Worm (Caenorhabditis elegans) whole organism, L1 larva: ENCODE results near the gene VF13D12L.3.
A peak's percentile ranks its signal among the peaks of the same experiment; 100 is the strongest.

Source experiments
- C16A3.4 ChIP-seq: fragments of 150-350 bp; optimal IDR thresholded peaks from 2 replicates; lab custom pipeline; 2014; ENCODE audit warnings: missing biosample characterization, missing genetic modification characterization
- Y116A8C.19 ChIP-seq: sonication (generic microtip); optimal IDR thresholded peaks from 2 replicates; lab custom pipeline; 2016; ENCODE audit warnings: missing compliant biosample characterization, missing genetic modification characterization, borderline replicate concordance
- aha-1 ChIP-seq: fragments of 150-350 bp; optimal IDR thresholded peaks from 2 replicates; lab custom pipeline; 2014; ENCODE audit warnings: missing biosample characterization, missing genetic modification characterization
- aly-2 ChIP-seq: fragments of 150-350 bp; optimal IDR thresholded peaks from 2 replicates; lab custom pipeline; 2014; ENCODE audit warnings: missing biosample characterization, missing genetic modification characterization
- ama-1 ChIP-seq: fragments of 150-350 bp; optimal IDR thresholded peaks from 2 replicates; lab custom pipeline; 2014
- ceh-82 ChIP-seq, 3 experiments: fragments of 150-350 bp in 1 of 3; sonication (generic microtip) in 2 of 3; optimal IDR thresholded peaks; 2 replicates each; lab custom pipeline; 2014 to 2017; ENCODE audit warnings: missing biosample characterization in 3 of 3, missing genetic modification characterization in 3 of 3
- ceh-88 ChIP-seq: fragments of 200-800 bp; sonication (Bioruptor generic); IDR thresholded peaks from 2 replicates; pipeline ENCODE4 v1.3.6; 2022; ENCODE audit warnings: missing genetic modification characterization, missing compliant biosample characterization
- ces-1 ChIP-seq: fragments of 150-350 bp; optimal IDR thresholded peaks from 2 replicates; lab custom pipeline; 2014; ENCODE audit warnings: missing biosample characterization, missing genetic modification reagents, missing genetic modification characterization
- efl-1 ChIP-seq, 4 experiments: fragments of 150-350 bp; optimal IDR thresholded peaks in 3 of 4; peaks in 1 of 4; 1 replicate in 1 of 4; 2 replicates in 3 of 4; lab custom pipeline; 2014; ENCODE audit warnings: missing biosample characterization in 2 of 4, missing genetic modification characterization in 2 of 4, missing genetic modification reagents in 2 of 4
- efl-3 ChIP-seq: fragments of 200-800 bp; sonication (Bioruptor generic); optimal IDR thresholded peaks from 2 replicates; lab custom pipeline; 2018; ENCODE audit warnings: mild to moderate bottlenecking, missing genetic modification characterization, missing compliant biosample characterization
- egl-27 ChIP-seq, 2 experiments: fragments of 150-350 bp in 1 of 2; sonication (generic microtip); optimal IDR thresholded peaks; 3 replicates each; lab custom pipeline; 2017 to 2018; ENCODE audit warnings: missing biosample characterization in 2 of 2, missing genetic modification characterization in 2 of 2, missing genetic modification reagents in 2 of 2
- elt-2 ChIP-seq: sonication (generic microtip); optimal IDR thresholded peaks from 2 replicates; lab custom pipeline; 2016; ENCODE audit warnings: missing genetic modification characterization, mild to moderate bottlenecking, inconsistent platforms, missing compliant biosample characterization, missing genetic modification reagents
- fkh-4 ChIP-seq: sonication (generic microtip); optimal IDR thresholded peaks from 2 replicates; lab custom pipeline; 2016; ENCODE audit warnings: missing compliant biosample characterization, missing genetic modification characterization, borderline replicate concordance
- jun-1 ChIP-seq: fragments of 150-350 bp; optimal IDR thresholded peaks from 2 replicates; lab custom pipeline; 2014; ENCODE audit warnings: missing biosample characterization, missing genetic modification reagents, missing genetic modification characterization
- lin-39 ChIP-seq: fragments of 150-350 bp; optimal IDR thresholded peaks from 2 replicates; lab custom pipeline; 2014; ENCODE audit warnings: missing biosample characterization, missing genetic modification reagents, missing genetic modification characterization
- lir-3 ChIP-seq: sonication (generic microtip); optimal IDR thresholded peaks from 2 replicates; lab custom pipeline; 2016; ENCODE audit warnings: mild to moderate bottlenecking, missing genetic modification characterization, moderate library complexity, missing compliant biosample characterization; ENCODE audit not compliant: poor library complexity
- mdl-1 ChIP-seq, 2 experiments: fragments of 150-350 bp; optimal IDR thresholded peaks; 2 replicates each; lab custom pipeline; 2014 to 2017; ENCODE audit warnings: missing biosample characterization in 2 of 2, missing genetic modification characterization in 2 of 2, inconsistent platforms in 1 of 2
- mef-2 ChIP-seq: fragments of 150-350 bp; optimal IDR thresholded peaks from 2 replicates; lab custom pipeline; 2014; ENCODE audit warnings: missing biosample characterization, missing genetic modification characterization
- nhr-20 ChIP-seq: sonication (generic microtip); optimal IDR thresholded peaks from 2 replicates; lab custom pipeline; 2016; ENCODE audit warnings: mild to moderate bottlenecking, missing genetic modification characterization, missing compliant biosample characterization
- nhr-237 ChIP-seq: fragments of 150-350 bp; optimal IDR thresholded peaks from 2 replicates; lab custom pipeline; 2014; ENCODE audit warnings: missing biosample characterization, missing genetic modification characterization
- nhr-28 ChIP-seq: fragments of 150-350 bp; optimal IDR thresholded peaks from 2 replicates; lab custom pipeline; 2014; ENCODE audit warnings: missing biosample characterization, missing genetic modification characterization
- nhr-47 ChIP-seq: sonication (generic microtip); optimal IDR thresholded peaks from 2 replicates; lab custom pipeline; 2016; ENCODE audit warnings: mild to moderate bottlenecking, missing genetic modification characterization, moderate library complexity, missing compliant biosample characterization
- nhr-71 ChIP-seq: sonication (generic microtip); optimal IDR thresholded peaks from 2 replicates; lab custom pipeline; 2016; ENCODE audit warnings: mild to moderate bottlenecking, missing genetic modification characterization, moderate library complexity, missing compliant biosample characterization
- nhr-77 ChIP-seq: fragments of 150-350 bp; optimal IDR thresholded peaks from 2 replicates; lab custom pipeline; 2014; ENCODE audit warnings: missing biosample characterization, missing genetic modification characterization
- nhr-85 ChIP-seq: sonication (generic microtip); peaks from one replicate; lab custom pipeline; 2016; ENCODE audit warnings: missing genetic modification characterization, inconsistent platforms, missing compliant biosample characterization
- nhr-90 ChIP-seq: sonication (generic microtip); optimal IDR thresholded peaks from 2 replicates; lab custom pipeline; 2016; ENCODE audit warnings: mild to moderate bottlenecking, missing genetic modification characterization, missing compliant biosample characterization; ENCODE audit not compliant: poor library complexity
- pag-3 ChIP-seq: sonication (generic microtip); optimal IDR thresholded peaks from 2 replicates; lab custom pipeline; 2017; ENCODE audit warnings: missing genetic modification characterization, mild to moderate bottlenecking, missing compliant biosample characterization, antibody characterized with exemption, borderline replicate concordance; ENCODE audit not compliant: insufficient read depth
- rnt-1 ChIP-seq: sonication (generic microtip); optimal IDR thresholded peaks from 2 replicates; lab custom pipeline; 2016; ENCODE audit warnings: mild to moderate bottlenecking, missing genetic modification characterization, moderate library complexity, missing compliant biosample characterization
- snpc-4 ChIP-seq: fragments of 150-350 bp; optimal IDR thresholded peaks from 2 replicates; lab custom pipeline; 2014; ENCODE audit warnings: missing biosample characterization, missing genetic modification characterization
- snu-23 ChIP-seq: sonication (generic microtip); optimal IDR thresholded peaks from 2 replicates; lab custom pipeline; 2016; ENCODE audit warnings: missing genetic modification characterization, missing compliant biosample characterization
- tbx-2 ChIP-seq: sonication (generic microtip); optimal IDR thresholded peaks from 2 replicates; lab custom pipeline; 2016; ENCODE audit warnings: missing genetic modification characterization, missing compliant biosample characterization
- unc-30 ChIP-seq: sonication (generic microtip); optimal IDR thresholded peaks from 2 replicates; lab custom pipeline; 2017; ENCODE audit warnings: missing biosample characterization, missing genetic modification characterization
- xbp-1 ChIP-seq: sonication (generic microtip); optimal IDR thresholded peaks from 2 replicates; lab custom pipeline; 2016; ENCODE audit warnings: missing genetic modification characterization, missing compliant biosample characterization
- ztf-11 ChIP-seq, 2 experiments: sonication (generic microtip); optimal IDR thresholded peaks; 2 replicates each; lab custom pipeline; 2016 to 2017; ENCODE audit warnings: missing genetic modification characterization in 2 of 2, missing biosample characterization in 1 of 2, missing compliant biosample characterization in 1 of 2
- ztf-4 ChIP-seq: fragments of 150-350 bp; optimal IDR thresholded peaks from 2 replicates; lab custom pipeline; 2014; ENCODE audit warnings: missing biosample characterization, missing genetic modification characterization

Gene VF13D12L.3

DNA sequence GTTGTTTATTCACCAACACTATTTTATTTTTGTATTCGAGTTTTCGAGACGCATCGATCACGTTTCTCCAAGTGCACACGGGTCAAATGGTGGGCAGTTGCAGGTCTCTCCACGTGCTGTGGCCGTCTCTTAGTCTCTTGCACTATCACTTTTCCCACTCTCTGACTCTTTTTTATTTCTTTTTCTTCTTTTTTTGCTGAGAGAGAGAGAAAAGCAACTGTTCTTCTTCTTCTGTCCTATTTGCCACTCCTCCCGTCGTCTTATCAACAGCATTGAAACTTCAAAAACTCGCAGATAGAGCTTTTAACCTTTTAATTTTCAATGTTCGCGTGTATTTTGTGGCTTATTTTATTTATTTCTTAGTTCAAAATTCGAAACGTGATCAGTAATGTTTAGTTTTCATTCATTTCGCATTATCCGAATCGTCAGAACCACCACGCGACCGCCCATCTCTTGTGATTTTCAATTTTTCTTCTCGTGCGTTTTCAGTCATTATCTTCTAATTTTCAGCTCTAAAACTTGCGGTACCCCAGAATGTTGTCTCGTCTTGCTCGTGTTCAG, 22.8 kb downstream of the VF13D12L.3 start, which contains the start of gene alh-8 (continued):
- TF ChIP-seq mdl-1 (tag; optimal IDR thresholded peaks at IDR 0.05; lab: Kevin White, UChicago) (peak in 1 of 2 experiments; percentile 94), nhr-90 (peak; percentile 46), ceh-88 (no peak), snpc-4 (tag; lab: Kevin White, UChicago) (peak; percentile 32)

DNA sequence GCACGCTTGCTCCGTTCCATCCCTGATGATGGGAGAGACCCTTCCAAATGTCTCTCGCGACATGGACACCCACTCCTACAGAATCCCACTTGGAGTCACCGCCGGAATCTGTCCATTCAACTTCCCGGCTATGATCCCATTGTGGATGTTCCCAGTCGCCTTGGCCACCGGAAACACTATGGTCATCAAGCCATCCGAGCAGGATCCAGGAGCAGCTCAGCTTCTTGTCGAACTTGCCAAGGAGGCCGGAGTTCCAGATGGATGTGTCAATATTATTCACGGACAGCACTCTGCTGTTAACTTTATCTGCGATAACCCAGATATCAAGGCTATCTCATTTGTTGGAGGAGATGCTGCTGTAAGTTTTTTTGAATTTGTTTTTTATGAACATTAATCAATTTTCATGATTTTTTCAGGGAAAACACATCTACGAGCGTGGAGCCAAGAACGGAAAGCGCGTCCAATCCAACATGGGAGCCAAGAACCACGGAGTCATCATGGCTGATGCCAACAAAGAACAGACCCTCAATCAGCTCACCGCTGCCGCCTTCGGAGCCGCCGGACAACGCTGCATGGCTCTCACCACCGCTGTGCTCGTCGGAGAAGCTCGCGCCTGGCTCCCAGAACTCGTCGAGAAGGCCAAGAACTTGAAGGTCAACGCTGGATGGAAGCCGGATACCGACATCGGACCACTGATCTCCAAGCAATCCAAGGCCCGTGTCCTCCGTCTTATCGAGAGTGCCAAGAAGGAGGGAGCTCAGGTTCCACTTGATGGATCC, 24.1 kb downstream of the VF13D12L.3 start:
- TF ChIP-seq ces-1 (GFP tag; lab: Kevin White, UChicago) = no peak
- no peak for TF ChIP-seq Y116A8C.19 (tag; lab: Kevin White, UChicago)
- no peak for TF ChIP-seq ztf-11 (tag; optimal IDR thresholded peaks at IDR 0.05; lab: Kevin White, UChicago)
- no peak for TF ChIP-seq jun-1 (tag; lab: Kevin White, UChicago)
- TF ChIP-seq snpc-4 (tag; lab: Kevin White, UChicago) = no peak
- no peak for TF ChIP-seq nhr-77 (tag; lab: Kevin White, UChicago)
- no peak for TF ChIP-seq nhr-237 (tag; lab: Kevin White, UChicago)
- no peak for TF ChIP-seq pag-3 (tag; lab: Kevin White, UChicago)
- TF ChIP-seq egl-27 (tag; optimal IDR thresholded peaks at IDR 0.05; lab: Kevin White, UChicago) = no peak

ce11 chrII:11731174-11731724, 25.4 kb downstream of the VF13D12L.3 start:
- no peak for TF ChIP-seq xbp-1 (tag; lab: Kevin White, UChicago)
- peak; percentile 56 for TF ChIP-seq elt-2 (tag; lab: Kevin White, UChicago)
- no peak for TF ChIP-seq C16A3.4 (tag; lab: Kevin White, UChicago)
- no peak for TF ChIP-seq unc-30 (tag; lab: Kevin White, UChicago)
- no peak for TF ChIP-seq mef-2 (tag; lab: Kevin White, UChicago)
- peak; percentile 47 for TF ChIP-seq nhr-85 (tag; lab: Kevin White, UChicago)
- peak; percentile 26 for TF ChIP-seq nhr-47 (tag; lab: Kevin White, UChicago)
- no peak for TF ChIP-seq ztf-11 (tag; optimal IDR thresholded peaks at IDR 0.05; lab: Kevin White, UChicago)
- peak; percentile 19 for TF ChIP-seq rnt-1 (tag; lab: Kevin White, UChicago)
- no peak for TF ChIP-seq nhr-28 (tag; lab: Kevin White, UChicago)
- peak; percentile 63 for TF ChIP-seq snu-23 (GFP tag; lab: Kevin White, UChicago)
- no peak for TF ChIP-seq lin-39
- no peak for TF ChIP-seq ceh-82 (tag; optimal IDR thresholded peaks at IDR 0.05; lab: Kevin White, UChicago)
- TF ChIP-seq tbx-2 (tag; lab: Kevin White, UChicago) = no peak
- TF ChIP-seq aly-2 (tag; lab: Kevin White, UChicago) = peak; percentile 65
- TF ChIP-seq ama-1 (lab: Kevin White, UChicago) = peak; percentile 62
- peak; percentile 4 for TF ChIP-seq ztf-4 (tag; lab: Kevin White, UChicago)
- peak; percentile 65 for TF ChIP-seq nhr-90
- no peak for TF ChIP-seq efl-3
- TF ChIP-seq lir-3 = no peak
- peak; percentile 50 for TF ChIP-seq nhr-20 (tag; lab: Kevin White, UChicago)
- TF ChIP-seq nhr-71 (tag; lab: Kevin White, UChicago) = peak; percentile 58
- no peak for TF ChIP-seq efl-1 (optimal IDR thresholded peaks at IDR 0.05; lab: Kevin White, UChicago)
- TF ChIP-seq efl-1 (GFP tag; optimal IDR thresholded peaks at IDR 0.05 in 1 of 2; lab: Kevin White, UChicago) = peak in 1 of 2 experiments; percentile 88
- TF ChIP-seq pag-3 (tag; lab: Kevin White, UChicago) = no peak
- TF ChIP-seq aha-1 (tag; lab: Kevin White, UChicago) = no peak
- no peak for TF ChIP-seq fkh-4 (tag; lab: Kevin White, UChicago)
